Worm (Caenorhabditis elegans) whole organism, midembryonic: ENCODE measurements around the gene F41E6.8.

Source experiments
- T22C8.4 ChIP-seq: fragments of 200-800 bp; sonication (Bioruptor generic); IDR thresholded peaks from 2 replicates; pipeline ENCODE4 v1.3.6; 2022; ENCODE audit warnings: missing genetic modification characterization, missing compliant biosample characterization
- flt-1 ChIP-seq: fragments of 200-800 bp; sonication (Bioruptor generic); IDR thresholded peaks from 2 replicates; pipeline ENCODE4 v1.3.6; 2022; ENCODE audit warnings: missing genetic modification characterization, missing compliant biosample characterization
- klf-2 ChIP-seq: fragments of 200-800 bp; sonication (Bioruptor generic); conservative IDR thresholded peaks from 2 replicates; pipeline ENCODE4 v1.3.6; 2022; ENCODE audit warnings: missing genetic modification reagents, missing genetic modification characterization, missing compliant biosample characterization
- ref-1 ChIP-seq: fragments of 200-800 bp; sonication (Bioruptor generic); conservative IDR thresholded peaks from 2 replicates; pipeline ENCODE4 v1.3.6; 2022; ENCODE audit warnings: missing genetic modification reagents, missing genetic modification characterization, missing compliant biosample characterization
- tab-1 ChIP-seq: fragments of 200-800 bp; sonication (Bioruptor generic); IDR thresholded peaks from 2 replicates; pipeline ENCODE4 v1.3.6; 2022; ENCODE audit warnings: missing genetic modification characterization, missing compliant biosample characterization

DNA sequence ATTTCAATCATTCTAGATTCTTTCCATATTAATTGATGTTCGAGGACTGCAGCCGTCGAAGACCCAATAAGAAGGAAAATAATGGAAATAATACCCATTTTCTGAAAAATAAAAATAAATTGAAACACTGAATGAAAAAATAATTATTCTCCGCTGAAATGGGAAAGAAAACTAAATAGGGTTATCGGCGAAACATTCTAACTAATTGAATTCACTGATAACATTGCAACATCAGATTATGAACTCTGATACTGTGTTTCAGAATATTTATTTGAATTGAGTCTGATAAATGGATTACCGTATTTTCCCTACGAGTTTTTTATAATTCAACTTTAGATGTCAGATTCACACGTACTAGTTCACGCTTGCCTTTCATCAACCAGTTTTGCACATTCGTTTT, 41.8 kb upstream of the F41E6.8 start, which contains the start of gene asp-13:
- TF ChIP-seq tab-1 (GFP tag; lab: Robert Waterston, UW), result no peak
- no peak for TF ChIP-seq flt-1
- TF ChIP-seq klf-2 (GFP tag; lab: Robert Waterston, UW), result no peak
- TF ChIP-seq ref-1 (GFP tag; lab: Robert Waterston, UW), result no peak
- TF ChIP-seq T22C8.4, result no peak
